Fruit fly (Drosophila melanogaster): ENCODE results near the gene Nuak.

- no peak for TF ChIP-seq Dll (GFP tag; IDR thresholded peaks at IDR 0.05; ENCODE audit: partially characterized antibody)
- TF ChIP-seq Eip74EF (GFP tag; optimal IDR thresholded peaks at IDR 0.05), result no peak
These were observed 5.9 kb downstream of the Nuak start for dm6 chr3R:10269921-10270431.

All from whole organism, embryonic.